Fruit fly (Drosophila melanogaster) whole organism, prepupa: ENCODE measurements around the gene CG2889.

Source experiments
- CG8319 ChIP-seq: fragments of 200-800 bp; sonication (Bioruptor generic); optimal IDR thresholded peaks from 3 replicates; lab custom pipeline; 2016; ENCODE audit warnings: missing biosample characterization, missing genetic modification characterization
- achi ChIP-seq: fragments of 200-800 bp; sonication (Bioruptor generic); optimal IDR thresholded peaks from 3 replicates; lab custom pipeline; 2016; ENCODE audit warnings: missing biosample characterization, missing genetic modification characterization
- eg ChIP-seq: fragments of 200-800 bp; sonication (Bioruptor generic); IDR thresholded peaks from 3 replicates; pipeline ENCODE4 v1.3.6; 2022; ENCODE audit warnings: missing biosample characterization, missing genetic modification characterization
- lz ChIP-seq: fragments of 200-800 bp; sonication (Bioruptor generic); optimal IDR thresholded peaks from 3 replicates; lab custom pipeline; 2016; ENCODE audit warnings: missing biosample characterization, missing genetic modification characterization
- net ChIP-seq: fragments of 200-800 bp; sonication (Bioruptor generic); optimal IDR thresholded peaks from 3 replicates; lab custom pipeline; 2016; ENCODE audit warnings: missing biosample characterization, missing genetic modification characterization
- svp ChIP-seq: fragments of 200-800 bp; sonication (Bioruptor generic); peaks from one replicate; lab custom pipeline; 2016; ENCODE audit warnings: missing biosample characterization, missing genetic modification characterization
- topi ChIP-seq: fragments of 200-800 bp; sonication (Bioruptor generic); optimal IDR thresholded peaks from 3 replicates; lab custom pipeline; 2016; ENCODE audit warnings: missing biosample characterization, missing genetic modification characterization

DNA sequence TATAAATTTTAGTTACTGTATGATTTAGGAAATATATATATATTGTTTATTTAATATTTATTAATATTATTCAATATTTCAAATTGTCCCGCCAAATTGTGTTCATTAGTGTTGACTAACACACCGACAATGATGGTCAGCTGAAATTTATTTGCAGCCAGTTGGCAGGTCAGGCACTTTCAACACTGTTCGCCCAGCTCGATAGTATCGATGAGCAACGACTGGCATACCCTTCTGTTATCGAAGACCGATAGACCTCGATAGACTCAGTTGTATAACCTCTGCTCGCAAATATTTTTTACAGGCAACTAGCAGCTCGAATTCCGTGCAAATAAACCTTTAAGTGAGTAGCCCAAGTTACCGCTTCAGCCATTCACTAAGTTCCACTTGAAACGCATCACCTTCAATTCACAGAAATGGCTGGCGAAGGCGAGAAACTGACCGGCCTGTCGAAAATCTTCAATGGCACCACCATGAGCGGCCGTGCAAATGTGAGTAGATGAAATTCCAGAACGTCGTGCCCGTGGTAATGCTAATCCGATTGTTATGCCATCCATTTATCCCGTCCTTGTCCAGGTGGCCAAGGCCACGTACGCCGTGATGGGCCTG, 13.1 kb upstream of the CG2889 start, which contains the start of gene Neb-cGP:
- TF ChIP-seq topi (GFP tag; lab: Kevin White, UChicago) (peak; percentile 55), net (peak; percentile 21), lz (GFP tag; lab: Kevin White, UChicago) (peak; percentile 46), achi (GFP tag; lab: Kevin White, UChicago) (peak; percentile 11), CG8319 (GFP tag; lab: Kevin White, UChicago) (no peak), eg (GFP tag; lab: Robert Waterston, UW) (no peak), svp (GFP tag; lab: Kevin White, UChicago) (no peak)
